Worm (Caenorhabditis elegans) whole organism, late embryonic: ENCODE results near the gene cyl-1.

Experiments used
- pros-1 ChIP-seq: fragments of 150-350 bp; optimal IDR thresholded peaks from 2 replicates; lab custom pipeline; 2014; ENCODE audit warnings: missing biosample characterization, missing genetic modification reagents, missing genetic modification characterization
- ref-2 ChIP-seq: sonication (generic microtip); optimal IDR thresholded peaks from 2 replicates; lab custom pipeline; 2016; ENCODE audit warnings: missing genetic modification characterization, missing compliant biosample characterization

DNA sequence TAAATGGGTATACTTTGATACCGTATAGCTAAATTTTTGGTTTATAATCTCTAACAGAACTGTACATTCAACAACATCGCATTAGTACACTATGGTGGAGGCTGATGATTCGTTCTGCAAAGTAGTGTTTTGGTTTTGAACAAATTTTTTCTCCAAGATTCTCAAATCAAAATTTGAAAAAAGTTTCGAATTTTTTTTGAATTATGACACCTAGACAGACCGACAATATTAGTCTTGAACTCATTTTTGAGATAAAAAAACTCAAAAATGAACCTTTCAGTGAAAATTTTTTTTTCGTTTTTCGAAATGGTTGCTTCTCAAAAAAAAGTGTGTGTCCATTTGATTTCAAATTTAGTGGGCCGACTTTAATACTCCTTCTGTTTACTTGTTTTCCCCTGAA, 48.1 kb downstream of the cyl-1 start:
- TF ChIP-seq ref-2 (tag; lab: Kevin White, UChicago) (no peak), pros-1 (tag; lab: Kevin White, UChicago) (no peak)
